Fruit fly (Drosophila melanogaster) whole organism, embryonic: ENCODE measurements around the gene IntS14.

Experiments used
- BEAF-32 ChIP-seq: fragments of 200-800 bp; sonication (Bioruptor generic); optimal IDR thresholded peaks from 3 replicates; lab custom pipeline; 2017; ENCODE audit warnings: missing biosample characterization, missing genetic modification characterization, mild to moderate bottlenecking, moderate library complexity, missing genetic modification reagents
- Blimp-1 ChIP-seq: fragments of 200-800 bp; sonication (Bioruptor generic); optimal IDR thresholded peaks from 3 replicates; lab custom pipeline; 2018; ENCODE audit warnings: missing biosample characterization, missing genetic modification characterization, mild to moderate bottlenecking, moderate library complexity, missing genetic modification reagents
- CG10366 ChIP-seq: fragments of 200-800 bp; sonication (Bioruptor generic); IDR thresholded peaks from 2 replicates; pipeline ENCODE4 v1.3.6; 2022; ENCODE audit warnings: missing biosample characterization, missing genetic modification characterization
- CG10979 ChIP-seq: fragments of 200-800 bp; sonication (Bioruptor generic); optimal IDR thresholded peaks from 2 replicates; lab custom pipeline; 2018; ENCODE audit warnings: missing biosample characterization, mild to moderate bottlenecking, missing genetic modification characterization, moderate library complexity
- CG12155 ChIP-seq: fragments of 200-800 bp; sonication (Bioruptor generic); optimal IDR thresholded peaks from 3 replicates; lab custom pipeline; 2016; ENCODE audit warnings: missing biosample characterization, missing genetic modification characterization
- CG12659 ChIP-seq: fragments of 200-800 bp; sonication (Bioruptor generic); optimal IDR thresholded peaks from 3 replicates; lab custom pipeline; 2017; ENCODE audit warnings: mild to moderate bottlenecking, missing biosample characterization, missing genetic modification reagents, missing genetic modification characterization
- CG13296 ChIP-seq: fragments of 200-800 bp; sonication (Bioruptor generic); optimal IDR thresholded peaks from 3 replicates; lab custom pipeline; 2018; ENCODE audit warnings: missing biosample characterization, mild to moderate bottlenecking, missing genetic modification characterization
- CG14710 ChIP-seq: fragments of 200-800 bp; sonication (Bioruptor generic); optimal IDR thresholded peaks from 3 replicates; lab custom pipeline; 2019; ENCODE audit warnings: missing biosample characterization, mild to moderate bottlenecking, missing genetic modification characterization, moderate library complexity
- CG1529 ChIP-seq: fragments of 200-800 bp; sonication (Bioruptor generic); optimal IDR thresholded peaks from 3 replicates; lab custom pipeline; 2018; ENCODE audit warnings: missing biosample characterization, missing genetic modification characterization
- CG16813 ChIP-seq: fragments of 200-800 bp; sonication (Bioruptor generic); IDR thresholded peaks from 3 replicates; pipeline ENCODE4 v1.3.6; 2022; ENCODE audit warnings: missing biosample characterization, missing genetic modification characterization; ENCODE audit not compliant: partially characterized antibody
- CG16863 ChIP-seq: fragments of 200-800 bp; sonication (Bioruptor generic); optimal IDR thresholded peaks from 3 replicates; lab custom pipeline; 2016; ENCODE audit warnings: missing biosample characterization, missing genetic modification characterization
- CG17186 ChIP-seq: fragments of 200-800 bp; sonication (Bioruptor generic); optimal IDR thresholded peaks from 3 replicates; lab custom pipeline; 2017; ENCODE audit warnings: missing biosample characterization, missing genetic modification reagents, missing genetic modification characterization
- CG17568 ChIP-seq: fragments of 200-800 bp; sonication (Bioruptor generic); optimal IDR thresholded peaks from 2 replicates; lab custom pipeline; 2018; ENCODE audit warnings: missing biosample characterization, mild to moderate bottlenecking, missing genetic modification characterization, moderate library complexity
- CG1792 ChIP-seq: fragments of 200-800 bp; sonication (Bioruptor generic); optimal IDR thresholded peaks from 2 replicates; lab custom pipeline; 2016; ENCODE audit warnings: missing biosample characterization, missing genetic modification characterization
- CG30431 ChIP-seq: fragments of 200-800 bp; sonication (Bioruptor generic); optimal IDR thresholded peaks from 2 replicates; lab custom pipeline; 2017; ENCODE audit warnings: missing biosample characterization, missing genetic modification characterization
- CG32772 ChIP-seq: fragments of 200-800 bp; sonication (Bioruptor generic); IDR thresholded peaks from 2 replicates; pipeline ENCODE4 v1.3.6; 2022; ENCODE audit warnings: missing biosample characterization, missing genetic modification characterization
- CG34422 ChIP-seq: fragments of 200-800 bp; sonication (Bioruptor generic); IDR thresholded peaks from 3 replicates; pipeline ENCODE4 v1.3.6; 2022; ENCODE audit warnings: missing biosample characterization, missing genetic modification characterization
- CG3995 ChIP-seq: fragments of 200-800 bp; sonication (Bioruptor generic); optimal IDR thresholded peaks from 3 replicates; lab custom pipeline; 2016; ENCODE audit warnings: missing biosample characterization, missing genetic modification characterization
- CG8281 ChIP-seq: fragments of 200-800 bp; sonication (Bioruptor generic); optimal IDR thresholded peaks from 2 replicates; lab custom pipeline; 2018; ENCODE audit warnings: missing biosample characterization, mild to moderate bottlenecking, missing genetic modification characterization, moderate library complexity
- D19B ChIP-seq: fragments of 200-800 bp; sonication (Bioruptor generic); optimal IDR thresholded peaks from 2 replicates; lab custom pipeline; 2017; ENCODE audit warnings: missing biosample characterization, mild to moderate bottlenecking, missing genetic modification characterization
- Fer2 ChIP-seq: fragments of 200-800 bp; sonication (Bioruptor generic); optimal IDR thresholded peaks from 2 replicates; lab custom pipeline; 2018; ENCODE audit warnings: missing biosample characterization, mild to moderate bottlenecking, missing genetic modification characterization, moderate library complexity
- HLH4C ChIP-seq: fragments of 200-800 bp; sonication (Bioruptor generic); IDR thresholded peaks from 3 replicates; pipeline ENCODE4 v1.3.6; 2022; ENCODE audit warnings: missing biosample characterization, missing genetic modification characterization; ENCODE audit not compliant: partially characterized antibody
- Hand ChIP-seq: fragments of 200-800 bp; sonication (Bioruptor generic); optimal IDR thresholded peaks from 2 replicates; lab custom pipeline; 2017; ENCODE audit warnings: mild to moderate bottlenecking, missing biosample characterization, missing genetic modification reagents, missing genetic modification characterization
- HmgZ ChIP-seq: fragments of 200-800 bp; sonication (Bioruptor generic); optimal IDR thresholded peaks from 2 replicates; lab custom pipeline; 2018; ENCODE audit warnings: missing biosample characterization, mild to moderate bottlenecking, missing genetic modification characterization
- Hr51 ChIP-seq, 2 experiments: fragments of 200-800 bp; sonication (Bioruptor generic); optimal IDR thresholded peaks; 2 replicates in 1 of 2; 3 replicates in 1 of 2; lab custom pipeline; 2016 to 2018; ENCODE audit warnings: missing biosample characterization in 2 of 2, missing genetic modification characterization in 2 of 2, mild to moderate bottlenecking in 1 of 2, moderate library complexity in 1 of 2
- MESR4 ChIP-seq: fragments of 200-800 bp; sonication (Bioruptor generic); optimal IDR thresholded peaks from 2 replicates; lab custom pipeline; 2018; ENCODE audit warnings: missing biosample characterization, mild to moderate bottlenecking, missing genetic modification characterization, moderate library complexity
- Myb ChIP-seq: fragments of 200-800 bp; sonication (Bioruptor generic); optimal IDR thresholded peaks from 2 replicates; lab custom pipeline; 2016; ENCODE audit warnings: missing biosample characterization, missing genetic modification characterization
- Nf-YA ChIP-seq: fragments of 200-800 bp; sonication (Bioruptor generic); IDR thresholded peaks from 2 replicates; pipeline ENCODE4 v1.3.6; 2022; ENCODE audit warnings: missing biosample characterization, missing genetic modification characterization
- Sin3A ChIP-seq: fragments of >200 bp; optimal IDR thresholded peaks from 2 replicates; lab custom pipeline; 2018
- Vsx1 ChIP-seq: fragments of 200-800 bp; sonication (Bioruptor generic); optimal IDR thresholded peaks from 2 replicates; lab custom pipeline; 2017; ENCODE audit warnings: missing biosample characterization, mild to moderate bottlenecking, missing genetic modification characterization, missing genetic modification reagents
- Xbp1 ChIP-seq: fragments of 200-800 bp; sonication (Bioruptor generic); optimal IDR thresholded peaks from 3 replicates; lab custom pipeline; 2016; ENCODE audit warnings: missing biosample characterization, mild to moderate bottlenecking, missing genetic modification characterization
- amos ChIP-seq: fragments of 200-800 bp; sonication (Bioruptor generic); IDR thresholded peaks from 2 replicates; pipeline ENCODE4 v1.3.6; 2022; ENCODE audit warnings: missing biosample characterization, missing genetic modification characterization; ENCODE audit not compliant: partially characterized antibody
- aop ChIP-seq: fragments of 200-800 bp; sonication (Bioruptor generic); IDR thresholded peaks from 2 replicates; pipeline ENCODE4 v1.3.6; 2022; ENCODE audit warnings: missing biosample characterization, missing genetic modification characterization
- br ChIP-seq: fragments of >200 bp; optimal IDR thresholded peaks from 2 replicates; lab custom pipeline; 2017
- cad ChIP-seq: fragments of >200 bp; optimal IDR thresholded peaks from 2 replicates; lab custom pipeline; 2017; ENCODE audit warnings: missing biosample characterization, missing genetic modification characterization
- exex ChIP-seq: fragments of 200-800 bp; sonication (Bioruptor generic); optimal IDR thresholded peaks from 4 replicates; lab custom pipeline; 2018; ENCODE audit warnings: missing biosample characterization, mild to moderate bottlenecking, missing genetic modification characterization, moderate library complexity
- ftz-f1 ChIP-seq: fragments of 200-800 bp; sonication (Bioruptor generic); optimal IDR thresholded peaks from 2 replicates; lab custom pipeline; 2016; ENCODE audit warnings: missing biosample characterization, missing genetic modification characterization
- gfzf ChIP-seq: fragments of 200-800 bp; sonication (Bioruptor generic); optimal IDR thresholded peaks from 2 replicates; lab custom pipeline; 2016; ENCODE audit warnings: missing biosample characterization, mild to moderate bottlenecking, missing genetic modification characterization, moderate library complexity
- grau ChIP-seq: fragments of 200-800 bp; optimal IDR thresholded peaks from 3 replicates; lab custom pipeline; 2019; ENCODE audit warnings: missing biosample characterization, mild to moderate bottlenecking, missing genetic modification characterization, moderate library complexity
- grn ChIP-seq: fragments of 200-800 bp; sonication (Bioruptor generic); optimal IDR thresholded peaks from 3 replicates; lab custom pipeline; 2017; ENCODE audit warnings: missing biosample characterization, missing genetic modification characterization
- hb ChIP-seq: fragments of 200-800 bp; sonication (Bioruptor generic); IDR thresholded peaks from 3 replicates; pipeline ENCODE4 v1.3.6; 2022; ENCODE audit warnings: missing biosample characterization, missing genetic modification characterization; ENCODE audit not compliant: partially characterized antibody
- lab ChIP-seq: fragments of 200-800 bp; sonication (Bioruptor generic); optimal IDR thresholded peaks from 3 replicates; lab custom pipeline; 2017; ENCODE audit warnings: missing biosample characterization, missing genetic modification characterization, mild to moderate bottlenecking, moderate library complexity, missing genetic modification reagents
- lilli ChIP-seq: fragments of 200-800 bp; sonication (Bioruptor generic); optimal IDR thresholded peaks from 3 replicates; lab custom pipeline; 2016; ENCODE audit warnings: missing biosample characterization, missing genetic modification characterization
- luna ChIP-seq: fragments of 200-800 bp; sonication (Bioruptor generic); optimal IDR thresholded peaks from 2 replicates; lab custom pipeline; 2016; ENCODE audit warnings: missing biosample characterization, missing genetic modification characterization
- nerfin-2 ChIP-seq: fragments of 200-800 bp; sonication (Bioruptor generic); IDR thresholded peaks from 2 replicates; pipeline ENCODE4 v1.3.6; 2022; ENCODE audit warnings: missing biosample characterization, missing genetic modification characterization; ENCODE audit not compliant: partially characterized antibody
- odd ChIP-seq: fragments of 200-800 bp; sonication (Bioruptor generic); optimal IDR thresholded peaks from 2 replicates; lab custom pipeline; 2017; ENCODE audit warnings: missing biosample characterization, mild to moderate bottlenecking, missing genetic modification characterization
- pita ChIP-seq: fragments of 200-800 bp; sonication (Bioruptor generic); optimal IDR thresholded peaks from 2 replicates; lab custom pipeline; 2017; ENCODE audit warnings: missing biosample characterization, mild to moderate bottlenecking, missing genetic modification characterization
- pzg ChIP-seq: fragments of 200-800 bp; sonication (Bioruptor generic); optimal IDR thresholded peaks from 3 replicates; lab custom pipeline; 2018; ENCODE audit warnings: missing biosample characterization, mild to moderate bottlenecking, missing genetic modification characterization, moderate library complexity
- stwl ChIP-seq: fragments of 200-800 bp; sonication (Bioruptor generic); optimal IDR thresholded peaks from 3 replicates; lab custom pipeline; 2018; ENCODE audit warnings: missing biosample characterization, mild to moderate bottlenecking, missing genetic modification characterization, moderate library complexity
- unpg ChIP-seq: fragments of 200-800 bp; sonication (Bioruptor generic); optimal IDR thresholded peaks from 3 replicates; lab custom pipeline; 2018; ENCODE audit warnings: missing biosample characterization, mild to moderate bottlenecking, missing genetic modification characterization, moderate library complexity
- yki ChIP-seq: fragments of >200 bp; optimal IDR thresholded peaks from 3 replicates; lab custom pipeline; 2018

Gene IntS14

DNA sequence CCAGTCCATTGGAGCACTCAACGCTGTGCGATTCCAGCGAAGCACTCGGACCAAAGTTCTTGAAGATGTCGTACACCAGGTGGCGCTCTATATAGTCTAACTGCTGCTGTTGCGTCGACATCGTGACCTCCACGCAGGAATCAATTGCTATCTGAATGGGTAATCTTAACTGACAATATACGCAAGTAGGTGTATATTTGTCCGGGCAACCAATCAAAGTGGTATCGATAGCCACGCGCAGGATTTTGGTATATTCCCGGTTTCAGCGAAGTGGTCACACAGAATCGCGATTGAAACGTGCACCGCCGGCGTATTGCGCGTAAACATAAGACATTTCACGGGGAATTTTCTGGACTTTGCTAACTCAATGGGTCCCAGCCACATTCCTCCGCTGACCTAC is 19.6 kb downstream of the IntS14 start, which contains the start of the genes CG5126 and Tgt (continued):
- TF ChIP-seq CG1529 (GFP tag; lab: Kevin White, UChicago) (no peak), HLH4C (GFP tag; lab: Robert Waterston, UW) (peak; percentile 37; the same call in 1 of the 3 replicates), HmgZ (tag; lab: Kevin White, UChicago) (peak; percentile 26), CG12155 (GFP tag; lab: Kevin White, UChicago) (no peak), luna (GFP tag; lab: Kevin White, UChicago) (no peak), ftz-f1 (GFP tag; lab: Kevin White, UChicago) (peak; percentile 63), Nf-YA (GFP tag; lab: Robert Waterston, UW) (no peak), Sin3A (peak; percentile 5), Hand (GFP tag; lab: Kevin White, UChicago) (no peak), CG16813 (GFP tag; lab: Robert Waterston, UW) (peak; percentile 33; the same call in 2 of the 3 replicates), grn (GFP tag; lab: Kevin White, UChicago) (peak; percentile 87), yki (no peak), BEAF-32 (GFP tag; lab: Kevin White, UChicago) (peak; percentile 70), nerfin-2 (GFP tag; lab: Robert Waterston, UW) (peak; percentile 25; the same call in 1 of the 2 replicates), CG34422 (GFP tag; lab: Robert Waterston, UW) (peak; percentile 65; the same call in 1 of the 3 replicates), pzg (GFP tag; lab: Kevin White, UChicago) (peak; percentile 74), grau (tag; lab: Kevin White, UChicago) (no peak), CG8281 (tag; lab: Kevin White, UChicago) (no peak), CG32772 (GFP tag; lab: Robert Waterston, UW) (no peak), lilli (GFP tag; lab: Kevin White, UChicago) (no peak), CG12659 (GFP tag; lab: Kevin White, UChicago) (no peak), br (lab: Kevin White, UChicago) (no peak), CG10366 (GFP tag; lab: Robert Waterston, UW) (no peak), CG1792 (GFP tag; lab: Kevin White, UChicago) (no peak), CG17186 (peak; percentile 45), exex (no peak), D19B (no peak), CG13296 (GFP tag; lab: Kevin White, UChicago) (no peak), CG3995 (GFP tag; lab: Kevin White, UChicago) (peak; percentile 89), CG14710 (tag; lab: Kevin White, UChicago) (peak; percentile 8), CG17568 (GFP tag; lab: Kevin White, UChicago) (no peak), MESR4 (GFP tag; lab: Kevin White, UChicago) (peak; percentile 55), Xbp1 (GFP tag; lab: Kevin White, UChicago) (no peak), lab (no peak), pita (GFP tag; lab: Kevin White, UChicago) (no peak), stwl (tag; lab: Kevin White, UChicago) (peak; percentile 31), CG16863 (GFP tag; lab: Kevin White, UChicago) (no peak), Myb (GFP tag; lab: Kevin White, UChicago) (peak; percentile 50), hb (GFP tag; lab: Robert Waterston, UW) (peak; percentile 69; the same call in 1 of the 3 replicates), Fer2 (tag; lab: Kevin White, UChicago) (no peak), gfzf (GFP tag; lab: Kevin White, UChicago) (peak; percentile 80), amos (peak; percentile 67; the same call in 1 of the 2 replicates), CG30431 (GFP tag; lab: Kevin White, UChicago) (no peak), Blimp-1 (GFP tag; lab: Kevin White, UChicago) (no peak), Vsx1 (GFP tag; lab: Kevin White, UChicago) (no peak), odd (GFP tag; lab: Kevin White, UChicago) (no peak), Hr51 (GFP tag; optimal IDR thresholded peaks at IDR 0.05; lab: Kevin White, UChicago) (no peak), cad (GFP tag; lab: Kevin White, UChicago) (no peak), CG10979 (tag; lab: Kevin White, UChicago) (peak; percentile 54), aop (no peak), unpg (GFP tag; lab: Kevin White, UChicago) (no peak)
